Worm (Caenorhabditis elegans) whole organism, L4/young adult: ENCODE measurements around the gene gex-4.

Experiments used
- W03F9.2 ChIP-seq: fragments of 150-350 bp; optimal IDR thresholded peaks from 2 replicates; lab custom pipeline; 2014; ENCODE audit warnings: missing biosample characterization, missing genetic modification characterization
- dao-5 ChIP-seq: sonication (generic microtip); optimal IDR thresholded peaks from 2 replicates; lab custom pipeline; 2016; ENCODE audit warnings: missing genotype, missing genetic modification characterization, moderate library complexity, missing compliant biosample characterization
- him-1 ChIP-seq: sonication (generic microtip); optimal IDR thresholded peaks from 2 replicates; lab custom pipeline; 2016; ENCODE audit warnings: missing genotype, missing genetic modification reagents, missing genetic modification characterization, missing compliant biosample characterization

DNA sequence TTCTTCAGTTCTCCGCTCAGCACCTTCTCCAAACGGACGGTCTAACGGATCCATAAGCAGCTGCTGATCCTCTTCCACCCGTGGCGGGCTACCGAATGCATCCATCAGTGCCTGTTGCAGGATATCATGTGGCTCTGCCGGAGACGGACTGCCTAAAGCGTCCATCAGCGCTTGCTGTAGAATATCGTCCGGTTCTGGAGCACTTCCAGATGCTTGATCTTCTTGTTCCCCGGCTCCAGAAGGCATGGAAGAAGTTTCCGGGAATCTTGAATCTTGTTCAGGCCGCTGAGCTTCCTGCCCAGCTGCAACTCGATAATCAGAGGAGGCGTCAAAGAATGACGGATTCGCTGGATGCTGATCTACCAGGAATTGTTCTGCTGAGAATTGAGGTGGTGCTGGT is 13.2 kb downstream of the gex-4 start:
- TF ChIP-seq dao-5 (tag; lab: Kevin White, UChicago) (no peak), him-1 (tag; lab: Kevin White, UChicago) (no peak), W03F9.2 (tag; lab: Kevin White, UChicago) (no peak)
